Fruit fly (Drosophila melanogaster) whole organism, embryonic: ENCODE results near the gene CG32625.
A peak's percentile ranks its signal among the peaks of the same experiment; 100 is the strongest.

Source experiments
- Adf1 ChIP-seq: fragments of 200-800 bp; sonication (Bioruptor generic); IDR thresholded peaks from 2 replicates; pipeline ENCODE4 v1.3.6; 2022; ENCODE audit warnings: missing biosample characterization, missing genetic modification characterization
- CG11085 ChIP-seq: fragments of 200-800 bp; sonication (Bioruptor generic); IDR thresholded peaks from 2 replicates; pipeline ENCODE4 v1.3.6; 2022; ENCODE audit warnings: missing biosample characterization, missing genetic modification characterization
- CG11398 ChIP-seq: fragments of 200-800 bp; sonication (Bioruptor generic); optimal IDR thresholded peaks from 2 replicates; lab custom pipeline; 2016; ENCODE audit warnings: missing biosample characterization, missing genetic modification characterization
- CG12104 ChIP-seq: fragments of 200-800 bp; sonication (Bioruptor generic); optimal IDR thresholded peaks from 3 replicates; lab custom pipeline; 2016; ENCODE audit warnings: missing biosample characterization, missing genetic modification characterization
- CG14965 ChIP-seq: fragments of 200-800 bp; sonication (Bioruptor generic); optimal IDR thresholded peaks from 2 replicates; lab custom pipeline; 2016; ENCODE audit warnings: missing biosample characterization, missing genetic modification characterization, borderline replicate concordance
- CG15696 ChIP-seq: fragments of 200-800 bp; sonication (Bioruptor generic); optimal IDR thresholded peaks from 2 replicates; lab custom pipeline; 2019; ENCODE audit warnings: missing biosample characterization, mild to moderate bottlenecking, missing genetic modification characterization, moderate library complexity
- CG16779 ChIP-seq: fragments of 200-800 bp; sonication (Bioruptor generic); IDR thresholded peaks from 2 replicates; pipeline ENCODE4 v1.3.6; 2022; ENCODE audit warnings: missing biosample characterization, missing genetic modification characterization
- CG18262 ChIP-seq: fragments of 200-800 bp; optimal IDR thresholded peaks from 3 replicates; lab custom pipeline; 2019; ENCODE audit warnings: missing biosample characterization, mild to moderate bottlenecking, missing genetic modification characterization, moderate library complexity
- CG31441 ChIP-seq: fragments of 200-800 bp; sonication (Bioruptor generic); IDR thresholded peaks from 2 replicates; pipeline ENCODE4 v1.3.6; 2022; ENCODE audit warnings: missing biosample characterization, missing genetic modification characterization
- CG32772 ChIP-seq: fragments of 200-800 bp; sonication (Bioruptor generic); IDR thresholded peaks from 2 replicates; pipeline ENCODE4 v1.3.6; 2022; ENCODE audit warnings: missing biosample characterization, missing genetic modification characterization
- CG3995 ChIP-seq: fragments of 200-800 bp; sonication (Bioruptor generic); optimal IDR thresholded peaks from 3 replicates; lab custom pipeline; 2016; ENCODE audit warnings: missing biosample characterization, missing genetic modification characterization
- CG7357 ChIP-seq: fragments of 200-800 bp; sonication (Bioruptor generic); IDR thresholded peaks from 3 replicates; pipeline ENCODE4 v1.3.6; 2022; ENCODE audit warnings: missing biosample characterization, missing genetic modification characterization
- CG8281 ChIP-seq: fragments of 200-800 bp; sonication (Bioruptor generic); optimal IDR thresholded peaks from 2 replicates; lab custom pipeline; 2018; ENCODE audit warnings: missing biosample characterization, mild to moderate bottlenecking, missing genetic modification characterization, moderate library complexity
- CG8388 ChIP-seq: fragments of 200-800 bp; sonication (Bioruptor generic); optimal IDR thresholded peaks from 2 replicates; lab custom pipeline; 2019; ENCODE audit warnings: missing biosample characterization, mild to moderate bottlenecking, missing genetic modification characterization, moderate library complexity
- CG8924 ChIP-seq: fragments of 200-800 bp; optimal IDR thresholded peaks from 3 replicates; lab custom pipeline; 2019; ENCODE audit warnings: missing biosample characterization, mild to moderate bottlenecking, missing genetic modification characterization, moderate library complexity
- CG9876 ChIP-seq: fragments of 200-800 bp; sonication (Bioruptor generic); optimal IDR thresholded peaks from 2 replicates; lab custom pipeline; 2016; ENCODE audit warnings: missing biosample characterization, missing genetic modification characterization
- CTCF ChIP-seq: fragments of 200-800 bp; sonication (Bioruptor generic); optimal IDR thresholded peaks from 2 replicates; lab custom pipeline; 2017; ENCODE audit warnings: missing biosample characterization, mild to moderate bottlenecking, missing genetic modification characterization, moderate library complexity
- CrebB ChIP-seq: fragments of 200-800 bp; sonication (Bioruptor generic); optimal IDR thresholded peaks from 3 replicates; lab custom pipeline; 2018; ENCODE audit warnings: missing biosample characterization, mild to moderate bottlenecking, missing genetic modification characterization
- Gug ChIP-seq: fragments of 200-800 bp; sonication (Bioruptor generic); IDR thresholded peaks from 4 replicates; pipeline ENCODE4 v1.3.6; 2022; ENCODE audit warnings: missing biosample characterization, missing genetic modification characterization
- MBD-R2 ChIP-seq: fragments of 200-800 bp; sonication (Bioruptor generic); IDR thresholded peaks from 2 replicates; pipeline ENCODE4 v1.3.6; 2022; ENCODE audit warnings: missing biosample characterization, missing genetic modification characterization
- Med ChIP-seq: fragments of 200-800 bp; sonication (Bioruptor generic); peaks from one replicate; lab custom pipeline; 2016; ENCODE audit warnings: missing biosample characterization, missing genetic modification characterization, mild to moderate bottlenecking, inconsistent platforms, moderate library complexity
- Nf-YC ChIP-seq: fragments of 200-800 bp; optimal IDR thresholded peaks from 3 replicates; lab custom pipeline; 2019; ENCODE audit warnings: missing biosample characterization, mild to moderate bottlenecking, missing genetic modification characterization, moderate library complexity
- Pdp1 ChIP-seq, 2 experiments: fragments of 200-800 bp; sonication (Bioruptor generic); optimal IDR thresholded peaks; 3 replicates each; lab custom pipeline; 2016; ENCODE audit warnings: missing biosample characterization in 2 of 2, missing genetic modification characterization in 2 of 2, mild to moderate bottlenecking in 1 of 2, moderate library complexity in 1 of 2
- Poxn ChIP-seq: fragments of 200-800 bp; sonication (Bioruptor generic); IDR thresholded peaks from 2 replicates; pipeline ENCODE4 v1.3.6; 2022; ENCODE audit warnings: missing biosample characterization, missing genetic modification characterization
- Side ChIP-seq: fragments of 200-800 bp; sonication (Bioruptor generic); optimal IDR thresholded peaks from 2 replicates; lab custom pipeline; 2016; ENCODE audit warnings: missing biosample characterization, missing genetic modification characterization
- Ssrp ChIP-seq: fragments of 200-800 bp; sonication (Bioruptor generic); optimal IDR thresholded peaks from 2 replicates; lab custom pipeline; 2018; ENCODE audit warnings: missing biosample characterization, mild to moderate bottlenecking, missing genetic modification characterization, moderate library complexity
- abd-A ChIP-seq: fragments of 200-800 bp; sonication (Bioruptor generic); optimal IDR thresholded peaks from 3 replicates; lab custom pipeline; 2019; ENCODE audit warnings: missing biosample characterization, mild to moderate bottlenecking, missing genetic modification characterization, moderate library complexity
- ap ChIP-seq: fragments of 200-800 bp; sonication (Bioruptor generic); IDR thresholded peaks from 2 replicates; pipeline ENCODE4 v1.3.6; 2022; ENCODE audit warnings: missing biosample characterization, missing genetic modification characterization
- bigmax ChIP-seq: fragments of 200-800 bp; sonication (Bioruptor generic); optimal IDR thresholded peaks from 2 replicates; lab custom pipeline; 2018; ENCODE audit warnings: missing biosample characterization, mild to moderate bottlenecking, missing genetic modification characterization
- chn ChIP-seq: fragments of 200-800 bp; sonication (Bioruptor generic); optimal IDR thresholded peaks from 2 replicates; lab custom pipeline; 2016; ENCODE audit warnings: missing biosample characterization, missing genetic modification characterization
- crol ChIP-seq: fragments of 200-800 bp; sonication (Bioruptor generic); IDR thresholded peaks from 2 replicates; pipeline ENCODE4 v1.3.6; 2022; ENCODE audit warnings: missing biosample characterization, missing genetic modification characterization
- danr ChIP-seq: fragments of 200-800 bp; sonication (Bioruptor generic); IDR thresholded peaks from 2 replicates; pipeline ENCODE4 v1.3.6; 2022; ENCODE audit warnings: missing biosample characterization, missing genetic modification characterization
- dmrt11E ChIP-seq: fragments of 200-800 bp; sonication (Bioruptor generic); optimal IDR thresholded peaks from 3 replicates; lab custom pipeline; 2018; ENCODE audit warnings: missing biosample characterization, mild to moderate bottlenecking, missing genetic modification characterization, moderate library complexity
- ems ChIP-seq: fragments of 200-800 bp; sonication (Bioruptor generic); optimal IDR thresholded peaks from 3 replicates; lab custom pipeline; 2016; ENCODE audit warnings: missing biosample characterization, missing genetic modification characterization
- ftz-f1 ChIP-seq: fragments of 200-800 bp; sonication (Bioruptor generic); optimal IDR thresholded peaks from 2 replicates; lab custom pipeline; 2016; ENCODE audit warnings: missing biosample characterization, missing genetic modification characterization
- gce ChIP-seq: fragments of 200-800 bp; sonication (Bioruptor generic); IDR thresholded peaks from 3 replicates; pipeline ENCODE4 v1.3.6; 2022; ENCODE audit warnings: missing biosample characterization, missing genetic modification characterization
- grn ChIP-seq: fragments of 200-800 bp; sonication (Bioruptor generic); optimal IDR thresholded peaks from 3 replicates; lab custom pipeline; 2017; ENCODE audit warnings: missing biosample characterization, missing genetic modification characterization
- inv ChIP-seq: fragments of 200-800 bp; sonication (Bioruptor generic); IDR thresholded peaks from 2 replicates; pipeline ENCODE4 v1.3.6; 2022; ENCODE audit warnings: missing biosample characterization, missing genetic modification characterization; ENCODE audit not compliant: partially characterized antibody
- jing ChIP-seq: fragments of 200-800 bp; sonication (Bioruptor generic); optimal IDR thresholded peaks from 2 replicates; lab custom pipeline; 2018; ENCODE audit warnings: missing biosample characterization, mild to moderate bottlenecking, missing genetic modification characterization
- lola ChIP-seq, 3 experiments: fragments of >200 bp in 2 of 3; fragments of 200-800 bp in 1 of 3; sonication (Bioruptor generic) in 1 of 3; optimal IDR thresholded peaks; 2 replicates each; lab custom pipeline; 2017 to 2019; ENCODE audit warnings: missing biosample characterization in 3 of 3, missing genetic modification characterization in 3 of 3, mild to moderate bottlenecking in 1 of 3, moderate library complexity in 1 of 3
- lov ChIP-seq, 2 experiments: fragments of 200-800 bp in 1 of 2; fragments of >200 bp in 1 of 2; sonication (Bioruptor generic) in 1 of 2; IDR thresholded peaks in 1 of 2; optimal IDR thresholded peaks in 1 of 2; 2 replicates in 1 of 2; 3 replicates in 1 of 2; pipeline versions ENCODE4 v1.3.6 to Lab custom; 2017 to 2022; ENCODE audit warnings: missing biosample characterization in 1 of 2, missing genetic modification characterization in 1 of 2
- onecut ChIP-seq: fragments of 200-800 bp; sonication (Bioruptor generic); IDR thresholded peaks from 2 replicates; pipeline ENCODE4 v1.3.6; 2022; ENCODE audit warnings: missing biosample characterization, missing genetic modification characterization
- salm ChIP-seq: fragments of 200-800 bp; sonication (Bioruptor generic); optimal IDR thresholded peaks from 2 replicates; lab custom pipeline; 2018; ENCODE audit warnings: missing biosample characterization, mild to moderate bottlenecking, missing genetic modification characterization
- tio ChIP-seq: fragments of 200-800 bp; sonication (Bioruptor generic); optimal IDR thresholded peaks from 2 replicates; lab custom pipeline; 2017; ENCODE audit warnings: missing biosample characterization, missing genetic modification characterization, inconsistent platforms
- toy ChIP-seq: fragments of 200-800 bp; sonication (Bioruptor generic); IDR thresholded peaks from 2 replicates; pipeline ENCODE4 v1.3.6; 2022; ENCODE audit warnings: missing biosample characterization, missing genetic modification characterization
- tx ChIP-seq: fragments of 200-800 bp; sonication (Bioruptor generic); optimal IDR thresholded peaks from 2 replicates; lab custom pipeline; 2016; ENCODE audit warnings: missing biosample characterization, missing genetic modification characterization
- vnd ChIP-seq: fragments of 200-800 bp; sonication (Bioruptor generic); IDR thresholded peaks from 3 replicates; pipeline ENCODE4 v1.3.6; 2022; ENCODE audit warnings: missing biosample characterization, missing genetic modification characterization; ENCODE audit not compliant: partially characterized antibody
- z ChIP-seq: fragments of 200-800 bp; sonication (Bioruptor generic); IDR thresholded peaks from 3 replicates; pipeline ENCODE4 v1.3.6; 2022; ENCODE audit warnings: missing biosample characterization, missing genetic modification characterization
- zf30C ChIP-seq: fragments of 200-800 bp; sonication (Bioruptor generic); optimal IDR thresholded peaks from 3 replicates; lab custom pipeline; 2018; ENCODE audit warnings: missing biosample characterization, mild to moderate bottlenecking, missing genetic modification characterization
- zfh1 ChIP-seq: fragments of 200-800 bp; sonication (Bioruptor generic); IDR thresholded peaks from 3 replicates; pipeline ENCODE4 v1.3.6; 2022; ENCODE audit warnings: missing biosample characterization, missing genetic modification characterization

CG32625 gene

DNA sequence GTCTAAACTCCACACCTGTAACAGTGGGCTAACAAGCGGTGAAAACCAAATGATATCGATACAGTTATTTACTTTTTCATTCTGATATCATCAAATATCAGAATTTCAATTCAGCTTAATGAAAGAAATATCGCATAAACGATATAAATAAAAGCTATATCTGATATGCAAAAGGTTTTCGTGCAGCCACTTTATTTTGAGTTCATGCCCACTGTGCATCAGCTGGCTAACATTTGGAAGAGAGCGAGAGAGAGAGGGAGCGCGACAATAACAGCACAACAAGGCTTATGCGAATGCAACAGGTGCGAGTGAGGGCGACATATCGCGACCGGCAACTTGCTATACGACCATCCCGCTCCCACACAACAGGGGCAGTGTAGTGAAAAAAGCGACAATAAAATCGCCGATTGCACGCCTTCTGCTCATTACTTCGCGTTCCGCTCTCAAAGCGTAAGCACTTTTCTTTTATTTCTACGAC is 17.2 kb downstream of the CG32625 start, which contains the start of gene CG11151 (continued):
- peak; percentile 90 for TF ChIP-seq Gug
- TF ChIP-seq crol (GFP tag; lab: Robert Waterston, UW) = peak; percentile 44; the same call in 1 of the 2 replicates
- peak; percentile 64 for TF ChIP-seq grn (GFP tag; lab: Kevin White, UChicago)
- peak; percentile 92 for TF ChIP-seq onecut (GFP tag; lab: Robert Waterston, UW)
- peak; percentile 94 for TF ChIP-seq jing (GFP tag; lab: Kevin White, UChicago)
- no peak for TF ChIP-seq lov (optimal IDR thresholded peaks at IDR 0.05; lab: Kevin White, UChicago)
- peak; percentile 91 for TF ChIP-seq lov (GFP tag; IDR thresholded peaks at IDR 0.05; lab: Robert Waterston, UW)
- TF ChIP-seq Med (GFP tag; lab: Kevin White, UChicago) = peak; percentile 100
- peak; percentile 86 for TF ChIP-seq Poxn (GFP tag; lab: Robert Waterston, UW)
- TF ChIP-seq Adf1 (GFP tag; lab: Robert Waterston, UW) = peak; percentile 76
- peak; percentile 90 for TF ChIP-seq gce
- peak; percentile 93 for TF ChIP-seq CG12104 (GFP tag; lab: Kevin White, UChicago)
- TF ChIP-seq CG3995 (GFP tag; lab: Kevin White, UChicago) = peak; percentile 70
- no peak for TF ChIP-seq ftz-f1 (GFP tag; lab: Kevin White, UChicago)
- TF ChIP-seq CG14965 (GFP tag; lab: Kevin White, UChicago) = peak; percentile 70
- peak; percentile 94 to 97 for TF ChIP-seq Pdp1 (GFP tag; optimal IDR thresholded peaks at IDR 0.05; lab: Kevin White, UChicago)
- peak; percentile 95 for TF ChIP-seq ems (GFP tag; lab: Kevin White, UChicago)
- peak; percentile 80 for TF ChIP-seq abd-A (tag; lab: Kevin White, UChicago)
- peak; percentile 86 for TF ChIP-seq ap (GFP tag; lab: Robert Waterston, UW)
- TF ChIP-seq zfh1 = peak; percentile 96
- TF ChIP-seq CG8388 (GFP tag; lab: Kevin White, UChicago) = peak; percentile 96
- TF ChIP-seq chn = peak; percentile 98
- peak; percentile 89 for TF ChIP-seq danr (GFP tag; lab: Robert Waterston, UW)
- TF ChIP-seq CG9876 (GFP tag; lab: Kevin White, UChicago) = peak; percentile 93
- peak; percentile 94 for TF ChIP-seq CG15696 (tag; lab: Kevin White, UChicago)
- peak; percentile 67 for TF ChIP-seq vnd (GFP tag; lab: Robert Waterston, UW)
- peak; percentile 92 for TF ChIP-seq CG11085
- TF ChIP-seq salm (tag; lab: Kevin White, UChicago) = peak; percentile 96
- TF ChIP-seq Nf-YC (tag; lab: Kevin White, UChicago) = peak; percentile 88
- TF ChIP-seq toy = peak; percentile 87
- peak; percentile 95 for TF ChIP-seq tx (GFP tag; lab: Kevin White, UChicago)
- TF ChIP-seq tio (GFP tag; lab: Kevin White, UChicago) = peak; percentile 95
- TF ChIP-seq dmrt11E (tag; lab: Kevin White, UChicago) = peak; percentile 97
- peak; percentile 89 for TF ChIP-seq CG16779
- peak; percentile 94 for TF ChIP-seq CG32772 (GFP tag; lab: Robert Waterston, UW)
- TF ChIP-seq CrebB (tag; lab: Kevin White, UChicago) = peak; percentile 96
- TF ChIP-seq MBD-R2 (GFP tag; lab: Robert Waterston, UW) = peak; percentile 92
- TF ChIP-seq Ssrp (tag; lab: Kevin White, UChicago) = peak; percentile 96
- peak; percentile 98 for TF ChIP-seq CG8924
- TF ChIP-seq z (GFP tag; lab: Robert Waterston, UW) = peak; percentile 47; the same call in 1 of the 3 replicates
- peak; percentile 57 for TF ChIP-seq inv (GFP tag; lab: Robert Waterston, UW)
- peak; percentile 46 for TF ChIP-seq bigmax (GFP tag; lab: Kevin White, UChicago)
- peak; percentile 95 for TF ChIP-seq CG31441 (GFP tag; lab: Robert Waterston, UW)
- peak; percentile 97 for TF ChIP-seq CG18262
- TF ChIP-seq CG8281 (tag; lab: Kevin White, UChicago) = peak; percentile 88
- peak; percentile 97 for TF ChIP-seq CG11398
- TF ChIP-seq lola (GFP tag; optimal IDR thresholded peaks at IDR 0.05; lab: Kevin White, UChicago) = peak in 1 of 3 experiments; percentile 94
- TF ChIP-seq CTCF (GFP tag; lab: Kevin White, UChicago) = peak; percentile 70
- TF ChIP-seq zf30C (GFP tag; lab: Kevin White, UChicago) = peak; percentile 32
- peak; percentile 82 for TF ChIP-seq CG7357 (GFP tag; lab: Robert Waterston, UW)
- TF ChIP-seq Side = peak; percentile 96
